Fruit fly (Drosophila melanogaster) whole organism, pupa: ENCODE results near the gene crm.

ENCODE experiments used
- CG14655 ChIP-seq: fragments of 200-800 bp; sonication (Bioruptor generic); optimal IDR thresholded peaks from 3 replicates; lab custom pipeline; 2017; ENCODE audit warnings: mild to moderate bottlenecking, missing biosample characterization, missing genetic modification reagents, missing genetic modification characterization
- CG17806 ChIP-seq: fragments of 200-800 bp; sonication (Bioruptor generic); optimal IDR thresholded peaks from 2 replicates; lab custom pipeline; 2018; ENCODE audit warnings: missing biosample characterization, mild to moderate bottlenecking, missing genetic modification characterization, moderate library complexity
- CG9948 ChIP-seq: fragments of 200-800 bp; sonication (Bioruptor generic); optimal IDR thresholded peaks from 2 replicates; lab custom pipeline; 2018; ENCODE audit warnings: missing biosample characterization, mild to moderate bottlenecking, missing genetic modification characterization, moderate library complexity
- Ets98B ChIP-seq: fragments of 200-800 bp; sonication (Bioruptor generic); IDR thresholded peaks from 2 replicates; pipeline ENCODE4 v1.3.6; 2022; ENCODE audit warnings: missing biosample characterization, missing genetic modification characterization
- Pif1B ChIP-seq: fragments of 200-800 bp; sonication (Bioruptor generic); optimal IDR thresholded peaks from 3 replicates; lab custom pipeline; 2016; ENCODE audit warnings: missing biosample characterization, missing genetic modification characterization

- no peak for TF ChIP-seq CG9948 (tag; lab: Kevin White, UChicago)
- TF ChIP-seq Ets98B, result peak; percentile 47
- no peak for TF ChIP-seq CG14655 (GFP tag; lab: Kevin White, UChicago)
- no peak for TF ChIP-seq CG17806 (tag; lab: Kevin White, UChicago)
- no peak for TF ChIP-seq Pif1B
Observed at dm6 chrX:2708156-2708734, 30.3 kb downstream of the crm start, which contains the start of gene CG2681.
